Fruit fly (Drosophila melanogaster) whole organism, prepupa: Measurements from ENCODE around the gene KLHL18.

Experiments
- CG16779 ChIP-seq: fragments of 200-800 bp; sonication (Bioruptor generic); optimal IDR thresholded peaks from 3 replicates; lab custom pipeline; 2017; ENCODE audit warnings: missing biosample characterization, mild to moderate bottlenecking, missing genetic modification characterization
- CG31627 ChIP-seq: fragments of 200-800 bp; sonication (Bioruptor generic); optimal IDR thresholded peaks from 3 replicates; lab custom pipeline; 2016; ENCODE audit warnings: missing biosample characterization, missing genetic modification characterization
- Hr39 ChIP-seq: fragments of 200-800 bp; sonication (Bioruptor generic); optimal IDR thresholded peaks from 2 replicates; lab custom pipeline; 2016; ENCODE audit warnings: missing biosample characterization, missing genetic modification characterization
- lz ChIP-seq: fragments of 200-800 bp; sonication (Bioruptor generic); optimal IDR thresholded peaks from 3 replicates; lab custom pipeline; 2016; ENCODE audit warnings: missing biosample characterization, missing genetic modification characterization

- no peak for TF ChIP-seq CG31627 (GFP tag; lab: Kevin White, UChicago)
- no peak for TF ChIP-seq CG16779 (tag; lab: Kevin White, UChicago)
- TF ChIP-seq lz (GFP tag; lab: Kevin White, UChicago): no peak
- TF ChIP-seq Hr39: no peak
Measured at dm6 chr3R:11984862-11985261, 25.4 kb downstream of the KLHL18 start.
